Fruit fly (Drosophila melanogaster): Measurements from ENCODE around the gene CG10479.

Gene CG10479

dm6 chr3L:5941508-5941907 lies 34.3 kb downstream of the CG10479 start:
- TF ChIP-seq pan (optimal IDR thresholded peaks at IDR 0.05) (no peak), psq (optimal IDR thresholded peaks at IDR 0.05) (no peak), usp (GFP tag; optimal IDR thresholded peaks at IDR 0.05) (no peak), Dll (optimal IDR thresholded peaks at IDR 0.05) (no peak), EcR (GFP tag; optimal IDR thresholded peaks at IDR 0.05) (no peak), CG8478 (optimal IDR thresholded peaks at IDR 0.05) (no peak)

DNA sequence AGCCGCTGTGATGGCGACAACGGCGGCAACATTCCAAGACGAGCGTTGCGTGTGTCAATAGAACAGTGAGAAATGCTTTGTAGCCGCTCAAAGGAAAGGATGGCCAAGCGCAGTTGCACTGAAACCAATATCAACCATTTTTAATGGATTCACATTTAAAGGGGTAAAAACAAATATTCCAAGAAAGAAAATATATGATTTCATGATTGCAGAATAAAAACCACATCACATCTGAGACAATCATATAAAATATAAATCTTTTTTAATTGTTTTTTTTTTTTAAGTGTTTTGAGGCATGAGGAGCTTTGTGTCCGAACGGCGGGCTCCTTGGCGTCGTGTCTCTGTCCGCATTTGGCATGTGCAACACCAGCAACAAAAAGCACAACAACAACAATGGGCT lies 34.7 kb downstream of the CG10479 start:
- TF ChIP-seq pan (optimal IDR thresholded peaks at IDR 0.05) (no peak), psq (optimal IDR thresholded peaks at IDR 0.05) (no peak), EcR (GFP tag; optimal IDR thresholded peaks at IDR 0.05) (no peak), usp (GFP tag; optimal IDR thresholded peaks at IDR 0.05) (no peak), CG8478 (optimal IDR thresholded peaks at IDR 0.05) (no peak), Dll (optimal IDR thresholded peaks at IDR 0.05) (no peak)

- TF ChIP-seq pan (optimal IDR thresholded peaks at IDR 0.05) (no peak), CG8478 (optimal IDR thresholded peaks at IDR 0.05) (no peak), usp (GFP tag; optimal IDR thresholded peaks at IDR 0.05) (no peak), EcR (GFP tag; optimal IDR thresholded peaks at IDR 0.05) (no peak), psq (optimal IDR thresholded peaks at IDR 0.05) (no peak)
These were observed 35.4 kb downstream of the CG10479 start for dm6 chr3L:5940431-5940830.

DNA sequence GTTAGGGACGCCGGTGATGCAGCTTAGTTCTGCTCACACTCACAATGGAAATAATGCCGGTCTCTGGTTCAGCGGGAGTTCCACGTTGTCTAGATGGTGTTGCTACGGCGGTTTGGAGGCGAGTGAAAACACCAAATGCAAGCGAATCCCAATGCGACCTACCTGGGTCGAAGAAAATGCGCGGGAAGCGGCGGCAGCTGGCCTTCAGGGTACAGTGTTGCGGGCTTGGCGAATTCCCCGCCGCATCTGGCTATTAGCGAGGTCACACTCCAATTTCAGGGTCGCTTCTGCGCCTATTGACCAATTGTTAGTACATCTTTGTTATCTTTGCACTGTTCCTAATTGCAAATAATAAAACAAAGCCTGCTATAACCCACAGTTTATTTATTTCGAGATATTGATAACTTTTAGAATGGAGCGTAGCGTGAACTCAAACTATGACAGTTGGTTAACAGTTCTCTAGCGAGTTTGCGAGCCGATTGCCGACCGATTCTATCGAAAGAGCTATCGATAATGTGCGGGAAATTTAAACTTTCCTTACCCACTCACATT lies 43.4 kb downstream of the CG10479 start, which contains the start of gene Rcc1:
TSS of gene Rcc1 (minus strand) at position 411 of the 552 bp plus-strand sequence.
- TF ChIP-seq EcR (GFP tag; optimal IDR thresholded peaks at IDR 0.05), result no peak
- no peak for TF ChIP-seq psq (optimal IDR thresholded peaks at IDR 0.05)
- no peak for TF ChIP-seq CG8478 (optimal IDR thresholded peaks at IDR 0.05)
- TF ChIP-seq pan (optimal IDR thresholded peaks at IDR 0.05), result no peak
- TF ChIP-seq usp (GFP tag; optimal IDR thresholded peaks at IDR 0.05), result no peak
- TF ChIP-seq Dll (optimal IDR thresholded peaks at IDR 0.05), result no peak

DNA sequence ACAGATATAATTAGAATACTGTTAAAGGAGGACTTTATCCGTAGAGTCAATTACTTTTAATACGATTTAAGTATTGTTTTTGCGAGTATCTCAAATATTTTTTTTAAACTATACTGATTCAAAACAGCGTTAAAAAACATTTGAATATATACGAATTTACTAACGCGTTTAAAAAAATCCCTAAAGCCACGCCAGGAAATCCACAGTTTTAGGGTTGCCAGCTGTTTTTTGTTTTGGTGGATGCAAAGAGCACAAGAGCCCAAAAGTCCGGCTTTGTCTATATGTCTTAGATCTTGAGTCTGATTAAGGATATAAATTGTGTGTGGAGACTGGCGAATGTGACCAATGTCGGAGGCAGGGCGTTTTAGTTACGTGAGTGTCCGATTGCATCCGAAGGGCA lies 48.3 kb downstream of the CG10479 start:
- TF ChIP-seq psq (optimal IDR thresholded peaks at IDR 0.05) (no peak), CG8478 (optimal IDR thresholded peaks at IDR 0.05) (no peak), pan (optimal IDR thresholded peaks at IDR 0.05) (no peak), usp (GFP tag; optimal IDR thresholded peaks at IDR 0.05) (no peak), EcR (GFP tag; optimal IDR thresholded peaks at IDR 0.05) (no peak), Dll (optimal IDR thresholded peaks at IDR 0.05) (no peak)

- no peak for TF ChIP-seq EcR (GFP tag; optimal IDR thresholded peaks at IDR 0.05)
- peak; percentile 84 for TF ChIP-seq Dll (optimal IDR thresholded peaks at IDR 0.05)
These were observed 49.5 kb downstream of the CG10479 start for dm6 chr3L:5926015-5926988.

dm6 chr3L:5923646-5924122 lies 52.1 kb downstream of the CG10479 start, which contains the start of gene CG33523:
CG33523 (plus strand) TSS chr3L:5923862.
- TF ChIP-seq psq (optimal IDR thresholded peaks at IDR 0.05), result no peak
- TF ChIP-seq EcR (GFP tag; optimal IDR thresholded peaks at IDR 0.05), result no peak
- no peak for TF ChIP-seq CG8478 (optimal IDR thresholded peaks at IDR 0.05)
- TF ChIP-seq pan (optimal IDR thresholded peaks at IDR 0.05), result no peak
- TF ChIP-seq Dll (optimal IDR thresholded peaks at IDR 0.05), result no peak
- no peak for TF ChIP-seq usp (GFP tag; optimal IDR thresholded peaks at IDR 0.05)

DNA sequence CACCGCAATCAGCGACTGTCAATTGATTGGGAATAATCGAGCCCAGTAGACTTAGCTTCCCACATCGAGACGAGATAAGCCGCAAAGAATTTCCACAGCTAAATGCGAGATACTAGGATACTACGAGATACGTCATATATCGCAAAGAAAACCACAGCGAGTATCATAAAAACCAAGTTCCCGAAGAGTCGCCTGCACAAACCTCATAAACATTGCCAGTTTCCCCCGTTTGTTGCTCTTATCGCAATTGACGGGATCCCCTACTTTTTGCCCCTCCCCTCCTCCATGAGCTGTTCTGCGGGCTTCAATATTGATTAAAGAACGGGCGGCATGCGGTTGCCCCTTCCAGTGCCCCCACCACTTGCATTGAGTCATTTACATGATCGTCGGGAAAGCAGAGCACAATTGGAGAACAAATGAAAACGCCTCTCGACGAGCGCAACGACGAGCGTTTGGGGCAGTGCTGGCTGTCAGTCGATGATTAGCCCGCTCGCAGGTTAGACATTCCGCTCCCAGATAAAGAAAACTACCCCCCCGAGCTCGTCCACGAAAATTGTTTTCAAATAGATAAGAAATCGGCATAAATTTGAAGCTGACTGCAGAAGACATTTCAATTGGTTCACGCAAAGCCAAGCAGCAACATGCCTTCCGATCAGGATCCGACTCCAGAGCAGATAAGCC lies 53.7 kb downstream of the CG10479 start, which contains the start of gene CG32407:
TSS of gene CG32407 (plus strand) at position 51 of the 681 bp plus-strand sequence.
- TF ChIP-seq pan (optimal IDR thresholded peaks at IDR 0.05), result no peak
- TF ChIP-seq CG8478 (optimal IDR thresholded peaks at IDR 0.05), result no peak
- no peak for TF ChIP-seq Dll (optimal IDR thresholded peaks at IDR 0.05)
- no peak for TF ChIP-seq psq (optimal IDR thresholded peaks at IDR 0.05)
- TF ChIP-seq EcR (GFP tag; optimal IDR thresholded peaks at IDR 0.05), result no peak
- no peak for TF ChIP-seq usp (GFP tag; optimal IDR thresholded peaks at IDR 0.05)

DNA sequence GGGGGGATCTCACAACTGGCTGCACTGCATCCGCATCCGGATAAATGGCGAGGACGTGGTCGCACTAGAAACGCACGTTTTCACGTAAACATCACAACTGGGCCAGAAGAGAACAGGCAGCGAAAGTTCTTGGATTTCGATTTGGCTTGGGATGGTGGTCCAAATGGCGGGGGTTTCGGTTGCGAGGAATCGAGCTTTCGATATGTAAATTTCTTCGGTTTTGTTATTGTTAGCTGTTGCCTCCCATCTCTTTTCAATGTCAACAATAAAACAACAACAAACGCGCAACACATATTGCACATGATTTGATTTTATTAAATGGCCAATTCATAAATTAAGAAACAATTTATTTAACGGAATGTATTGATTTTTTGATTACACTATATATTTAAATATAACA lies 54.6 kb downstream of the CG10479 start, which contains the start of gene PXo:
TSS of gene PXo (minus strand) at position 101 of the 400 bp plus-strand sequence.
- TF ChIP-seq EcR (GFP tag; optimal IDR thresholded peaks at IDR 0.05) (no peak), psq (optimal IDR thresholded peaks at IDR 0.05) (no peak), Dll (optimal IDR thresholded peaks at IDR 0.05) (no peak), usp (GFP tag; optimal IDR thresholded peaks at IDR 0.05) (no peak), CG8478 (optimal IDR thresholded peaks at IDR 0.05) (no peak), pan (optimal IDR thresholded peaks at IDR 0.05) (no peak)

DNA sequence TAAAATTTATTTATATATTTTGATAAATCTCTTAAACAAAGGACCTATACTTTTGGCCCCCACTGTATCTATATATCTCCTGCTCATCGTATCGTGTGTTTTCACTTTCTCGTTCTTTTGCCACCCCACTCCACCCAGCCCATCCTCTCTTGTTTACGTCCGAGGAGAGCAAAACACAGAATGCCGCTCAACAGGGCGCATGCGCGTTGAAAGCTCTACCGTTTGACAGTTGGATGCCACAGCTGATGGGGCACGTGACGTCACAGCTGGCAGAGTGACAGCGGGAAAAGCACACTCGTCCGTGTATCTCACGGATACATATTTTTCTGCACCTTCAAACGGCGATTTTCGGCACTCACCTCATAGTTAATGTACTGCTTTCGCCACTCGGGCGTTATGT lies 55.0 kb downstream of the CG10479 start:
- TF ChIP-seq pan (optimal IDR thresholded peaks at IDR 0.05) (no peak), EcR (GFP tag; optimal IDR thresholded peaks at IDR 0.05) (no peak), usp (GFP tag; optimal IDR thresholded peaks at IDR 0.05) (no peak), Dll (optimal IDR thresholded peaks at IDR 0.05) (no peak), psq (optimal IDR thresholded peaks at IDR 0.05) (no peak), CG8478 (optimal IDR thresholded peaks at IDR 0.05) (no peak)

Measured in whole organism.